Fruit fly (Drosophila melanogaster) whole organism, embryonic: ENCODE measurements around the gene sick.

ENCODE experiments used
- Asciz ChIP-seq: fragments of 200-800 bp; sonication (Bioruptor generic); optimal IDR thresholded peaks from 2 replicates; lab custom pipeline; 2017; ENCODE audit warnings: missing biosample characterization, mild to moderate bottlenecking, missing genetic modification characterization, missing genetic modification reagents
- Atf3 ChIP-seq: fragments of 200-800 bp; sonication (Bioruptor generic); optimal IDR thresholded peaks from 3 replicates; lab custom pipeline; 2016; ENCODE audit warnings: missing biosample characterization, missing genetic modification characterization
- Atf6 ChIP-seq: fragments of 200-800 bp; sonication (Bioruptor generic); IDR thresholded peaks from 2 replicates; pipeline ENCODE4 v1.3.6; 2022; ENCODE audit warnings: missing biosample characterization, missing genetic modification characterization
- CG1024 ChIP-seq: fragments of 200-800 bp; sonication (Bioruptor generic); IDR thresholded peaks from 2 replicates; pipeline ENCODE4 v1.3.6; 2022; ENCODE audit warnings: missing biosample characterization, missing genetic modification characterization
- CG10267 ChIP-seq: fragments of 200-800 bp; sonication (Bioruptor generic); optimal IDR thresholded peaks from 2 replicates; lab custom pipeline; 2018; ENCODE audit warnings: missing biosample characterization, mild to moderate bottlenecking, missing genetic modification characterization, moderate library complexity
- CG10321 ChIP-seq: fragments of 200-800 bp; sonication (Bioruptor generic); IDR thresholded peaks from 2 replicates; pipeline ENCODE4 v1.3.6; 2022; ENCODE audit warnings: missing biosample characterization, missing genetic modification characterization
- CG10462 ChIP-seq: fragments of 200-800 bp; sonication (Bioruptor generic); optimal IDR thresholded peaks from 2 replicates; lab custom pipeline; 2016; ENCODE audit warnings: missing biosample characterization, missing genetic modification characterization
- CG13424 ChIP-seq: fragments of 200-800 bp; sonication (Bioruptor generic); optimal IDR thresholded peaks from 2 replicates; lab custom pipeline; 2019; ENCODE audit warnings: missing biosample characterization, mild to moderate bottlenecking, missing genetic modification characterization, moderate library complexity
- CG15601 ChIP-seq: fragments of 200-800 bp; sonication (Bioruptor generic); optimal IDR thresholded peaks from 3 replicates; lab custom pipeline; 2019; ENCODE audit warnings: missing biosample characterization, mild to moderate bottlenecking, missing genetic modification characterization, moderate library complexity
- CG17328 ChIP-seq: fragments of 200-800 bp; sonication (Bioruptor generic); IDR thresholded peaks from 2 replicates; pipeline ENCODE4 v1.3.6; 2022; ENCODE audit warnings: missing biosample characterization, missing genetic modification characterization
- CG17359 ChIP-seq: fragments of 200-800 bp; sonication (Bioruptor generic); optimal IDR thresholded peaks from 3 replicates; lab custom pipeline; 2018; ENCODE audit warnings: missing biosample characterization, mild to moderate bottlenecking, missing genetic modification characterization, moderate library complexity
- CG17385 ChIP-seq: fragments of 200-800 bp; sonication (Bioruptor generic); optimal IDR thresholded peaks from 3 replicates; lab custom pipeline; 2018; ENCODE audit warnings: missing biosample characterization, mild to moderate bottlenecking, missing genetic modification characterization
- CG17829 ChIP-seq: fragments of 200-800 bp; optimal IDR thresholded peaks from 2 replicates; lab custom pipeline; 2019; ENCODE audit warnings: missing biosample characterization, mild to moderate bottlenecking, missing genetic modification characterization, moderate library complexity
- CG2116 ChIP-seq: fragments of 200-800 bp; sonication (Bioruptor generic); optimal IDR thresholded peaks from 3 replicates; lab custom pipeline; 2018; ENCODE audit warnings: missing biosample characterization, mild to moderate bottlenecking, missing genetic modification characterization
- CG2199 ChIP-seq: fragments of 200-800 bp; sonication (Bioruptor generic); IDR thresholded peaks from 3 replicates; pipeline ENCODE4 v1.3.6; 2022; ENCODE audit warnings: missing biosample characterization, missing genetic modification characterization
- CG3407 ChIP-seq: fragments of 200-800 bp; sonication (Bioruptor generic); optimal IDR thresholded peaks from 2 replicates; lab custom pipeline; 2018; ENCODE audit warnings: missing biosample characterization, mild to moderate bottlenecking, missing genetic modification characterization
- CG34376 ChIP-seq: fragments of 200-800 bp; sonication (Bioruptor generic); optimal IDR thresholded peaks from 2 replicates; lab custom pipeline; 2018; ENCODE audit warnings: missing biosample characterization, mild to moderate bottlenecking, missing genetic modification characterization
- CG3726 ChIP-seq: fragments of 200-800 bp; sonication (Bioruptor generic); IDR thresholded peaks from 3 replicates; pipeline ENCODE4, ENCODE4 v1.3.6; 2022; ENCODE audit warnings: missing biosample characterization, missing genetic modification characterization
- CG4328 ChIP-seq: fragments of 200-800 bp; sonication (Bioruptor generic); optimal IDR thresholded peaks from 3 replicates; lab custom pipeline; 2017; ENCODE audit warnings: missing biosample characterization, missing genetic modification reagents, missing genetic modification characterization
- CG43689 ChIP-seq: fragments of 200-800 bp; sonication (Bioruptor generic); IDR thresholded peaks from 2 replicates; pipeline ENCODE4 v1.3.6; 2022; ENCODE audit warnings: missing biosample characterization, missing genetic modification characterization
- CG6765 ChIP-seq: fragments of 200-800 bp; sonication (Bioruptor generic); optimal IDR thresholded peaks from 3 replicates; lab custom pipeline; 2017; ENCODE audit warnings: missing biosample characterization, mild to moderate bottlenecking, missing genetic modification characterization
- CG8089 ChIP-seq: fragments of 200-800 bp; sonication (Bioruptor generic); optimal IDR thresholded peaks from 3 replicates; lab custom pipeline; 2016; ENCODE audit warnings: missing biosample characterization, missing genetic modification characterization
- CG8944 ChIP-seq: fragments of 200-800 bp; sonication (Bioruptor generic); optimal IDR thresholded peaks from 3 replicates; lab custom pipeline; 2016; ENCODE audit warnings: missing biosample characterization, missing genetic modification characterization
- CG9727 ChIP-seq: fragments of 200-800 bp; sonication (Bioruptor generic); optimal IDR thresholded peaks from 3 replicates; lab custom pipeline; 2017; ENCODE audit warnings: missing biosample characterization, mild to moderate bottlenecking, missing genetic modification characterization
- CG9932 ChIP-seq: fragments of 200-800 bp; sonication (Bioruptor generic); IDR thresholded peaks from 2 replicates; pipeline ENCODE4 v1.3.6; 2022; ENCODE audit warnings: missing biosample characterization, missing genetic modification characterization
- Camta ChIP-seq: fragments of 200-800 bp; sonication (Bioruptor generic); optimal IDR thresholded peaks from 2 replicates; lab custom pipeline; 2016; ENCODE audit warnings: missing biosample characterization, missing genetic modification characterization
- CoRest ChIP-seq: fragments of 200-800 bp; sonication (Bioruptor generic); optimal IDR thresholded peaks from 3 replicates; lab custom pipeline; 2018; ENCODE audit warnings: missing biosample characterization, mild to moderate bottlenecking, missing genetic modification characterization, moderate library complexity
- Dek ChIP-seq: fragments of 200-800 bp; sonication (Bioruptor generic); optimal IDR thresholded peaks from 3 replicates; lab custom pipeline; 2019; ENCODE audit warnings: missing biosample characterization, mild to moderate bottlenecking, missing genetic modification characterization, moderate library complexity
- Dref ChIP-seq: fragments of 200-800 bp; sonication (Bioruptor generic); IDR thresholded peaks from 2 replicates; pipeline ENCODE4 v1.3.6; 2022; ENCODE audit warnings: missing biosample characterization, missing genetic modification characterization
- HHEX ChIP-seq: fragments of 200-800 bp; sonication (Bioruptor generic); optimal IDR thresholded peaks from 3 replicates; lab custom pipeline; 2017; ENCODE audit warnings: missing biosample characterization, mild to moderate bottlenecking, missing genetic modification characterization, missing genetic modification reagents
- HLH3B ChIP-seq: fragments of 200-800 bp; sonication (Bioruptor generic); IDR thresholded peaks from 2 replicates; pipeline ENCODE4 v1.3.6; 2022; ENCODE audit warnings: missing biosample characterization, missing genetic modification characterization
- MTF-1 ChIP-seq: fragments of 200-800 bp; sonication (Bioruptor generic); optimal IDR thresholded peaks from 2 replicates; lab custom pipeline; 2018; ENCODE audit warnings: missing biosample characterization, mild to moderate bottlenecking, missing genetic modification characterization, borderline replicate concordance
- Meics ChIP-seq: fragments of 200-800 bp; sonication (Bioruptor generic); optimal IDR thresholded peaks from 2 replicates; lab custom pipeline; 2017; ENCODE audit warnings: missing biosample characterization, mild to moderate bottlenecking, missing genetic modification characterization
- Ptx1 ChIP-seq: fragments of 200-800 bp; sonication (Bioruptor generic); IDR thresholded peaks from 2 replicates; pipeline ENCODE4 v1.3.6; 2022; ENCODE audit warnings: missing biosample characterization, missing genetic modification characterization
- Rfx ChIP-seq: fragments of 200-800 bp; sonication (Bioruptor generic); IDR thresholded peaks from 2 replicates; pipeline ENCODE4 v1.3.6; 2022; ENCODE audit warnings: missing biosample characterization, missing genetic modification characterization
- Spps ChIP-seq: fragments of 200-800 bp; sonication (Bioruptor generic); optimal IDR thresholded peaks from 2 replicates; lab custom pipeline; 2018; ENCODE audit warnings: missing biosample characterization, mild to moderate bottlenecking, missing genetic modification characterization
- ab ChIP-seq: fragments of 200-800 bp; sonication (Bioruptor generic); optimal IDR thresholded peaks from 2 replicates; lab custom pipeline; 2016; ENCODE audit warnings: missing biosample characterization, missing genetic modification characterization
- ase ChIP-seq: fragments of 200-800 bp; sonication (Bioruptor generic); IDR thresholded peaks from 3 replicates; pipeline ENCODE4 v1.3.6; 2022; ENCODE audit warnings: missing biosample characterization, missing genetic modification characterization
- az2 ChIP-seq: fragments of 200-800 bp; sonication (Bioruptor generic); optimal IDR thresholded peaks from 3 replicates; lab custom pipeline; 2016; ENCODE audit warnings: missing biosample characterization, missing genetic modification characterization
- cad ChIP-seq: fragments of >200 bp; optimal IDR thresholded peaks from 2 replicates; lab custom pipeline; 2017; ENCODE audit warnings: missing biosample characterization, missing genetic modification characterization
- dm ChIP-seq: fragments of 200-800 bp; sonication (Bioruptor generic); optimal IDR thresholded peaks from 3 replicates; lab custom pipeline; 2016; ENCODE audit warnings: missing biosample characterization, missing genetic modification characterization
- gt ChIP-seq: fragments of 200-800 bp; sonication (Bioruptor generic); IDR thresholded peaks from 2 replicates; pipeline ENCODE4 v1.3.6; 2022; ENCODE audit warnings: missing biosample characterization, missing genetic modification characterization
- kay ChIP-seq: fragments of 200-800 bp; sonication (Bioruptor generic); optimal IDR thresholded peaks from 2 replicates; lab custom pipeline; 2016; ENCODE audit warnings: missing biosample characterization, missing genetic modification characterization
- nmo ChIP-seq: fragments of 200-800 bp; sonication (Bioruptor generic); optimal IDR thresholded peaks from 2 replicates; lab custom pipeline; 2018; ENCODE audit warnings: missing biosample characterization, mild to moderate bottlenecking, missing genetic modification characterization, moderate library complexity
- sim ChIP-seq: fragments of 200-800 bp; sonication (Bioruptor generic); IDR thresholded peaks from 2 replicates; pipeline ENCODE4 v1.3.6; 2022; ENCODE audit warnings: missing biosample characterization, missing genetic modification characterization
- slou ChIP-seq: fragments of 200-800 bp; sonication (Bioruptor generic); optimal IDR thresholded peaks from 3 replicates; lab custom pipeline; 2016; ENCODE audit warnings: missing biosample characterization, missing genetic modification characterization
- tap ChIP-seq: fragments of 200-800 bp; optimal IDR thresholded peaks from 3 replicates; lab custom pipeline; 2019; ENCODE audit warnings: missing biosample characterization, mild to moderate bottlenecking, missing genetic modification characterization, moderate library complexity
- vfl ChIP-seq: fragments of 200-800 bp; sonication (Bioruptor generic); optimal IDR thresholded peaks from 2 replicates; lab custom pipeline; 2016; ENCODE audit warnings: missing biosample characterization, missing genetic modification characterization
- wor ChIP-seq: fragments of 200-800 bp; sonication (Bioruptor generic); IDR thresholded peaks from 2 replicates; pipeline ENCODE4 v1.3.6; 2022; ENCODE audit warnings: missing biosample characterization, missing genetic modification characterization

sick gene

dm6 chr2L:19763773-19764580, 32.2 kb upstream of the sick start, which contains the start of gene fbp (continued):
- TF ChIP-seq Ptx1, result peak; percentile 55
- TF ChIP-seq HHEX, result peak; percentile 43
- 0 out of 2 replicates have a peak, but pooled peaks have one; percentile 9 for TF ChIP-seq gt (GFP tag; lab: Robert Waterston, UW)
- no peak for TF ChIP-seq MTF-1
- TF ChIP-seq wor (GFP tag; lab: Robert Waterston, UW), result no peak
- peak; percentile 72 for TF ChIP-seq CG13424
- TF ChIP-seq Rfx (GFP tag; lab: Robert Waterston, UW), result peak; percentile 71
- peak; percentile 66 for TF ChIP-seq CG10267 (tag; lab: Kevin White, UChicago)
- TF ChIP-seq sim (GFP tag; lab: Robert Waterston, UW), result no peak
- TF ChIP-seq CG1024 (GFP tag; lab: Robert Waterston, UW), result peak; percentile 39; the same call in 1 of the 2 replicates
- no peak for TF ChIP-seq vfl (GFP tag; lab: Kevin White, UChicago)
- peak; percentile 14 for TF ChIP-seq CG6765 (GFP tag; lab: Kevin White, UChicago)
- TF ChIP-seq CG3726 (GFP tag; lab: Robert Waterston, UW), result peak; percentile 55; the same call in 1 of the 3 replicates
- TF ChIP-seq cad (GFP tag; lab: Kevin White, UChicago), result no peak
- TF ChIP-seq CG17385 (GFP tag; lab: Kevin White, UChicago), result peak; percentile 67
- no peak for TF ChIP-seq dm (GFP tag; lab: Kevin White, UChicago)
- no peak for TF ChIP-seq ab (GFP tag; lab: Kevin White, UChicago)
- no peak for TF ChIP-seq Dref
- peak; percentile 65 for TF ChIP-seq CG9932 (GFP tag; lab: Robert Waterston, UW)
- TF ChIP-seq CG2199 (GFP tag; lab: Robert Waterston, UW), result 0 out of 3 replicates have a peak, but pooled peaks have one; percentile 19
- peak; percentile 27 for TF ChIP-seq CG10462 (GFP tag; lab: Kevin White, UChicago)
- peak; percentile 80 for TF ChIP-seq CG9727 (GFP tag; lab: Kevin White, UChicago)
- TF ChIP-seq CG10321, result no peak
- TF ChIP-seq nmo (GFP tag; lab: Kevin White, UChicago), result peak; percentile 86
- TF ChIP-seq CG17829 (tag; lab: Kevin White, UChicago), result peak; percentile 58
- TF ChIP-seq CG3407 (GFP tag; lab: Kevin White, UChicago), result peak; percentile 37
- peak; percentile 36 for TF ChIP-seq CG2116
- peak; percentile 36 for TF ChIP-seq CG15601 (tag; lab: Kevin White, UChicago)
- no peak for TF ChIP-seq Atf3 (GFP tag; lab: Kevin White, UChicago)
- peak; percentile 29 for TF ChIP-seq CG4328 (GFP tag; lab: Kevin White, UChicago)
- 0 out of 2 replicates have a peak, but pooled peaks have one; percentile 13 for TF ChIP-seq CG17328 (GFP tag; lab: Robert Waterston, UW)
- peak; percentile 73 for TF ChIP-seq az2 (GFP tag; lab: Kevin White, UChicago)
- TF ChIP-seq CG17359, result peak; percentile 50
- TF ChIP-seq HLH3B (GFP tag; lab: Robert Waterston, UW), result 0 out of 2 replicates have a peak, but pooled peaks have one; percentile 29
- TF ChIP-seq Asciz (GFP tag; lab: Kevin White, UChicago), result peak; percentile 20
- TF ChIP-seq CoRest (tag; lab: Kevin White, UChicago), result peak; percentile 87
- TF ChIP-seq Atf6 (GFP tag; lab: Robert Waterston, UW), result 0 out of 2 replicates have a peak, but pooled peaks have one; percentile 38
- no peak for TF ChIP-seq slou (GFP tag; lab: Kevin White, UChicago)
- no peak for TF ChIP-seq CG43689 (GFP tag; lab: Robert Waterston, UW)
- TF ChIP-seq CG8089 (GFP tag; lab: Kevin White, UChicago), result no peak
- peak; percentile 59 for TF ChIP-seq Dek (tag; lab: Kevin White, UChicago)
- TF ChIP-seq kay (GFP tag; lab: Kevin White, UChicago), result no peak
- no peak for TF ChIP-seq Spps (tag; lab: Kevin White, UChicago)
- peak; percentile 7 for TF ChIP-seq CG8944
- TF ChIP-seq tap (tag; lab: Kevin White, UChicago), result peak; percentile 24
- TF ChIP-seq ase, result peak; percentile 34; the same call in 1 of the 3 replicates
- peak; percentile 75 for TF ChIP-seq CG34376 (GFP tag; lab: Kevin White, UChicago)
- TF ChIP-seq Camta, result no peak
- peak; percentile 78 for TF ChIP-seq Meics (GFP tag; lab: Kevin White, UChicago)
